Fruit fly (Drosophila melanogaster) S2 (cell line): ENCODE measurements around the gene Vago.

Experiments used
- CG8478 ChIP-seq: fragments of >200 bp; optimal IDR thresholded peaks from 2 replicates; lab custom pipeline; 2018
- CTCF ChIP-seq, 2 experiments: fragments of >200 bp; optimal IDR thresholded peaks; 2 replicates each; lab custom pipeline; 2018

- no peak for TF ChIP-seq CG8478 (lab: Kevin White, UChicago)
- TF ChIP-seq CTCF (optimal IDR thresholded peaks at IDR 0.05; lab: Kevin White, UChicago), result peak in 1 of 2 experiments; percentile 28
These were observed 48.6 kb downstream of the Vago start, which contains the start of gene CDK2AP1 for dm6 chrX:11137566-11138186.
